Fruit fly (Drosophila melanogaster) Kc167 (cell line): Measurements from ENCODE around the gene Trax.

Experiments
- Myc ChIP-seq: fragments of >200 bp; optimal IDR thresholded peaks from 2 replicates; lab custom pipeline; 2017; ENCODE audit warnings: missing external identifiers
- Sin3A ChIP-seq: fragments of >200 bp; optimal IDR thresholded peaks from 2 replicates; lab custom pipeline; 2018; ENCODE audit warnings: missing external identifiers
- h ChIP-seq: fragments of >200 bp; optimal IDR thresholded peaks from 3 replicates; lab custom pipeline; 2018; ENCODE audit warnings: missing external identifiers
- insv ChIP-seq: fragments of >200 bp; optimal IDR thresholded peaks from 3 replicates; lab custom pipeline; 2018; ENCODE audit warnings: missing external identifiers
- psq ChIP-seq: fragments of >200 bp; optimal IDR thresholded peaks from 2 replicates; lab custom pipeline; 2017; ENCODE audit warnings: missing external identifiers
- ttk ChIP-seq: sonication (Bioruptor generic); optimal IDR thresholded peaks from 2 replicates; lab custom pipeline; 2017; ENCODE audit warnings: missing external identifiers

The Trax gene

DNA sequence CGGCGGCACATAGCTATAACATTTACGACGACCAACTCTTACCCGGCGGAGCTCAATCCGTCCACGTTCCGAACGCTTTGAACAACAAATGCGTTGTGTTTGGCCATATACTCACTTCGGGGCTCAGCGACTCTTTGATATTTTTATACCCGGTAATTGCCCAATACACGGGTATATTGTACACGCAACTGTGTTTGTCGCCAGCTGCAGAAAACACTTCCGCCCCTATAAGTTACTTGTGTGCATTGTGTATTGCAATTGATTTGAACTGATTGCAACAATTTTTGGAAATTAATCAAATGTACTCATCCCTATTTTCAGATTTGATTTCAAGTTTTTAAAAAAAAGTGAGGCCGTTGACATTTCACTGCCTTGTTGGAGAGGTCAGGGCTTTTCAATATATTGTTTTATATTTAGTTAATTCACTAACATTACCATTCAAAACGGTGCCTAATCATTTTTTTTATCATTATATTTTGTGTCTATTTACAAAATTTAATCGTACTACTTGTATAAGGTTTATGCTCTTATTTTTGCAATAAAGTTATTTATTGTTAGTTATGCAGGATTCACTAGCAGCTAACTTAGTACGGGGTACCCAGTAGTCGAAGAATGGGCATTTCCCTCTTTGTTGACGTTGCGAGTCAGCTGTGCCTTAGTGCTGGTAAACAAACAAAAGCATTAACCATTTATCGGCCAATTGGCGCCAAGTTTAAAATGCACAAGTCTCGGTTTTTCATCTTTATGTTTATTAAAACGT, 18.4 kb upstream of the Trax start, which contains the start of gene Nagk:
TSS of gene Nagk (minus strand) at position 331 of the 760 bp plus-strand sequence.
- TF ChIP-seq Myc (lab: Kevin White, UChicago) (no peak), Sin3A (lab: Kevin White, UChicago) (no peak), psq (no peak), ttk (lab: Kevin White, UChicago) (no peak), insv (lab: Kevin White, UChicago) (no peak), h (lab: Kevin White, UChicago) (no peak)

dm6 chr3R:15345198-15346017, 16.1 kb upstream of the Trax start:
- TF ChIP-seq ttk (lab: Kevin White, UChicago) (no peak), Sin3A (lab: Kevin White, UChicago) (no peak), Myc (lab: Kevin White, UChicago) (no peak), psq (no peak), insv (lab: Kevin White, UChicago) (no peak), h (lab: Kevin White, UChicago) (no peak)

DNA sequence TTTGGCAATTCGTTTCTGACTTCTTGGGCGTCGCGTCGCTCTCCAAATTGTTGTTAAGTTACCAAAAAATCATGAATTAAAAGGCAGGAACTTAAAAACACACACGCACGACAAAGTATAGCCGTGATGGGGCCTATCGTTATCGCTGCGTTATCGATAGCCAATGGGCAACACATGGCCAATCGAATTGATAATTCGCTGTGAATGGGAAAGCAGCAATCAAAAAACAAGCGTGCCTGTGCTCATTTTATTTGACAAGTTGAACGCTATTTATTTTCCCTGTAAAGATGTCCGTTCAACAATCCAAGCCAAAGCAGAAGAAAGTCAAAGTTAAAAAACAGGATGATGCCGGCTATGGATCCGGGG, 15.5 kb upstream of the Trax start, which contains the start of the genes Surf4 and CG31301:
TSS of gene Surf4 (minus strand) at position 159 of the 366 bp plus-strand sequence.
TSS of gene CG31301 (plus strand) at position 188 of the 366 bp plus-strand sequence.
- TF ChIP-seq psq (no peak), insv (lab: Kevin White, UChicago) (no peak), Sin3A (lab: Kevin White, UChicago) (no peak), ttk (lab: Kevin White, UChicago) (no peak), h (lab: Kevin White, UChicago) (no peak), Myc (lab: Kevin White, UChicago) (no peak)

- TF ChIP-seq psq (no peak), ttk (lab: Kevin White, UChicago) (no peak), h (lab: Kevin White, UChicago) (no peak), Sin3A (lab: Kevin White, UChicago) (no peak), Myc (lab: Kevin White, UChicago) (no peak), insv (lab: Kevin White, UChicago) (no peak)
Observed at dm6 chr3R:15347822-15348221, 13.7 kb upstream of the Trax start, which contains the start of the genes CG42726 and CG42727. Gene CG42726, plus strand, starts transcription at chr3R:15348048. Gene CG42727, plus strand, starts transcription at chr3R:15348048.

DNA sequence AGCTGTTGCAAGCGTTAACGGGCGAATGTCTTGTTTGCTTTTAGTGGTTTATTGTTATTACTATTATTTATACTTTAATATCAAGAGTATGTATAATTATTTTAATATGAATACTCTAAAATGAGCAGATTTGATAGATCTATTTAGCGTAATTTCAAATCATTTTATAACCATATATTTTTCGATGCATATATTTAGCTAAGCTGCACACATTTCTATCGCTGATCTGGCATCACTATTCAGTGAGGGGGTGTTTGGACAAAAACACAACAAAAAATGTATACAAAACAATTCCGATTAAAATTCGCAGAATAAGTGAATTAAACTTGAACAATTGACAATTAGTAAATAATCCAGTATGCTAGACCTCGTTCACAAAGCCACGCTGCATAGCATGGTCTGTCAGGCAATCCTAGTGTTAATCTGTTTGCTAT, 10.5 kb upstream of the Trax start, which contains the start of the genes Trs33 and Tmtc4:
TSS of gene Trs33 (minus strand) at position 3 of the 434 bp plus-strand sequence.
TSS of gene Tmtc4 (plus strand) at position 233 of the 434 bp plus-strand sequence.
- TF ChIP-seq h (lab: Kevin White, UChicago) (no peak), ttk (lab: Kevin White, UChicago) (no peak), Sin3A (lab: Kevin White, UChicago) (no peak), psq (no peak), Myc (lab: Kevin White, UChicago) (no peak), insv (lab: Kevin White, UChicago) (no peak)

DNA sequence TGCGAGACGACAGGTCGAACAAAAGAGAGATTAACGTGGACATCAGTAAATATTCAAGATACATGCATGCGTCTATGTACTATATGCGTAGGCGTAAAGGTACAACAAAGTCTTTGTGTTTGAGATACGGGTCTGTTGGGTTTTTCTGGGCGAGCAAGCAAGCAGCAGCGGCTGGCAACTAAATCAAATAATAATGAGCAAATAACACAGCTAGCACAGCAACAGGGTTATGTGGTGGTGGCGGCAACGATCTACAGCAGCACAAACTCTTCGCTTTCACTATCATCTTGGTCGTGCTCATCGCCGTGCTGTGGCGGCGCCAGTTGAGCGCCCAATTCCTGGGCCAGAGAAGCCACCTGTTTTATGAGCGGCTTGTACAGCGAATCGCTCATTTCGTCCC, 7.5 kb upstream of the Trax start:
- TF ChIP-seq ttk (lab: Kevin White, UChicago) = no peak
- TF ChIP-seq Sin3A (lab: Kevin White, UChicago) = no peak
- no peak for TF ChIP-seq insv (lab: Kevin White, UChicago)
- TF ChIP-seq Myc (lab: Kevin White, UChicago) = no peak
- no peak for TF ChIP-seq h (lab: Kevin White, UChicago)
- TF ChIP-seq psq = no peak

dm6 chr3R:15356152-15356551, 5.3 kb upstream of the Trax start:
- TF ChIP-seq ttk (lab: Kevin White, UChicago) = no peak

dm6 chr3R:15356645-15357431, 4.7 kb upstream of the Trax start, which contains the start of the genes Atg4b and Hibch:
Gene Atg4b, minus strand, starts transcription at chr3R:15356924.
Gene Hibch, plus strand, starts transcription at chr3R:15357229.
- TF ChIP-seq psq (no peak), h (lab: Kevin White, UChicago) (no peak), Sin3A (lab: Kevin White, UChicago) (no peak), insv (lab: Kevin White, UChicago) (no peak), ttk (lab: Kevin White, UChicago) (no peak), Myc (lab: Kevin White, UChicago) (no peak)

dm6 chr3R:15363608-15364007, 2.1 kb downstream of the Trax start, which contains the start of gene CG6171:
Gene CG6171, minus strand, starts transcription at chr3R:15363857.
- TF ChIP-seq insv (lab: Kevin White, UChicago) (no peak), psq (no peak), Myc (lab: Kevin White, UChicago) (no peak), Sin3A (lab: Kevin White, UChicago) (no peak), h (lab: Kevin White, UChicago) (no peak), ttk (lab: Kevin White, UChicago) (no peak)

DNA sequence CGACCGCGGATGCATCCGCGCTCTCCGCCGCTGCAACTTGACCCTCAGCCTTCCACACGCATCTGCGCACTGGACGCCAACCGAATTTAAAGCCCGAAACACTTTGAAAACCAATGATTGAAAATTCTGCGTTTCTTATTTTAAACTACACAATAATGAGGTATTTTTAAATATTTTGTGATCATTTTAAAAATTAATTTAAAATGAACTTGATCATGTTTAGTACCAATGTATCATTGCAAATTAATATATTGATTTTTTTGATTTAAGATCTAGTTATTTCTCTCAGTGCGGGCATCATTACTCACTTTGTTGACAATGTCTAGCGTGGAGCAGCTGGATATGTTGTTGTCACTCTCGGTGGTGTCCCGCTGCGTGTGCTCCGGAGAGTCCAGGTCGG, 5.3 kb downstream of the Trax start:
- no peak for TF ChIP-seq insv (lab: Kevin White, UChicago)
- no peak for TF ChIP-seq psq
- TF ChIP-seq Myc (lab: Kevin White, UChicago) = no peak
- TF ChIP-seq ttk (lab: Kevin White, UChicago) = no peak
- TF ChIP-seq Sin3A (lab: Kevin White, UChicago) = no peak
- TF ChIP-seq h (lab: Kevin White, UChicago) = no peak
